Fruit fly (Drosophila melanogaster): ENCODE data around the gene Las.

Las gene

DNA sequence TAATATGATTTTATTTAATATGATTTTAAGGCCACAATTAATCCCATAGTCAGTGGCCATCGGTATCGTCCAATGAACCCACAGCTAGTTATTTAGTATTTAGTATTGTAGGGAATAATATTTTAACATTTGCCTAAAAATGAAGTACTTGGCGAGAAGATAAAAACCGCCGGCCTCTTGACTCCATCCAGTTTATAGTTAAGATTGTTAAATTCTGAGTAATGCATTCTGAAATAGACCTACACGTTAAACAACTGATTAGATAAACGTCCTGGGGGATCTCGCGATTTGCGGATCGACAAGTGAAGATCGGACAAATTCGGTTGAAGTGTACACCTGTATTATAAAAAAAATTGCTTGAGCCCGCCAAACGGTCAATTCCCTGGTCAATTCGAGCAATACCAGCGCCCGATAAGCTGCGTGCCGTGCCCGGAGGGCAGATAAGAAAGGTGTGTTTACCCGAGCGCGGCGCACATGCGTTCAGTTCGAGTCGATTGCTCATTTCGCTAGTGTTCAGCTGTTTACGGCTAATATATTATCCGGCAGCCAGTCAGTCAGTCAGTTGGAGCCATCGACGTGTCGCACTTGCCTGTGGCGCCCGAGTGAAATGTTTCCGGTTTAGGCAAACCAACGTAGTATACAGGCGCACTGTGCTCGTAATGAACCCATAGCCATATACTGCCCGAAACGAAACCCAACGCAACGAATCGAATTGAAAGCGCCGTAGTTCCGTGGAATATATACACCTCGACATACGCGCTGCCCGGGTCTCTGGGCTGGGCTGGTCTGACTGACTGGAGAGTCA is 44.9 kb downstream of the Las start (continued):
- no peak for TF ChIP-seq Ssrp (tag; optimal IDR thresholded peaks at IDR 0.05)
- no peak for TF ChIP-seq gem (tag; optimal IDR thresholded peaks at IDR 0.05)
- TF ChIP-seq lov (optimal IDR thresholded peaks at IDR 0.05) = no peak
- TF ChIP-seq lov (GFP tag; IDR thresholded peaks at IDR 0.05) = no peak
- TF ChIP-seq sna (GFP tag; IDR thresholded peaks at IDR 0.05; ENCODE audit: partially characterized antibody) = no peak
- no peak for TF ChIP-seq Elba2 (GFP tag; optimal IDR thresholded peaks at IDR 0.05)
- TF ChIP-seq Med (GFP tag) = peak; percentile 69
- TF ChIP-seq CG11247 (GFP tag; IDR thresholded peaks at IDR 0.05) = no peak
- TF ChIP-seq zfh2 (GFP tag; optimal IDR thresholded peaks at IDR 0.05) = no peak
- TF ChIP-seq dmrt11E (tag; optimal IDR thresholded peaks at IDR 0.05) = no peak
- no peak for TF ChIP-seq Mes4 (GFP tag; optimal IDR thresholded peaks at IDR 0.05)
- peak; percentile 19 for TF ChIP-seq CG15514 (GFP tag; optimal IDR thresholded peaks at IDR 0.05)
- no peak for TF ChIP-seq Bteb2 (GFP tag; optimal IDR thresholded peaks at IDR 0.05)
- TF ChIP-seq CG10274 (GFP tag; optimal IDR thresholded peaks at IDR 0.05) = no peak
- TF ChIP-seq sr (GFP tag; IDR thresholded peaks at IDR 0.05) = no peak
- TF ChIP-seq CG15011 (GFP tag; optimal IDR thresholded peaks at IDR 0.05) = no peak
- TF ChIP-seq CG10565 (GFP tag; optimal IDR thresholded peaks at IDR 0.05) = no peak
- TF ChIP-seq tll (GFP tag; optimal IDR thresholded peaks at IDR 0.05) = no peak
- no peak for TF ChIP-seq CG14965 (GFP tag; optimal IDR thresholded peaks at IDR 0.05; ENCODE audit: borderline replicate concordance)
- peak; percentile 51 for TF ChIP-seq CG18599 (GFP tag; optimal IDR thresholded peaks at IDR 0.05)
- peak; percentile 6 for TF ChIP-seq CG15601 (tag; optimal IDR thresholded peaks at IDR 0.05)
- no peak for TF ChIP-seq CG16863 (GFP tag; optimal IDR thresholded peaks at IDR 0.05)
- no peak for TF ChIP-seq HLHmδ (GFP tag; optimal IDR thresholded peaks at IDR 0.05)
- no peak for TF ChIP-seq CG15269 (tag; optimal IDR thresholded peaks at IDR 0.05)
- no peak for TF ChIP-seq toy (GFP tag; IDR thresholded peaks at IDR 0.05)
- TF ChIP-seq NC2β (GFP tag; optimal IDR thresholded peaks at IDR 0.05) = no peak
- no peak for TF ChIP-seq tgo (GFP tag; IDR thresholded peaks at IDR 0.05)
- no peak for TF ChIP-seq NC2α (GFP tag; optimal IDR thresholded peaks at IDR 0.05)
- peak; percentile 13 for TF ChIP-seq CrebB (tag; optimal IDR thresholded peaks at IDR 0.05)
- no peak for TF ChIP-seq CG10462 (GFP tag; optimal IDR thresholded peaks at IDR 0.05)
- no peak for TF ChIP-seq Sox102F (GFP tag; optimal IDR thresholded peaks at IDR 0.05)
- no peak for TF ChIP-seq CG11695 (GFP tag; IDR thresholded peaks at IDR 0.05)
- TF ChIP-seq org-1 (GFP tag; optimal IDR thresholded peaks at IDR 0.05) = no peak
- TF ChIP-seq CG34376 (GFP tag; optimal IDR thresholded peaks at IDR 0.05) = peak; percentile 67
- no peak for TF ChIP-seq rib (GFP tag; IDR thresholded peaks at IDR 0.05)
- 0 out of 4 replicates have a peak, but pooled peaks have one; percentile 41 for TF ChIP-seq chinmo (GFP tag; IDR thresholded peaks at IDR 0.05; ENCODE audit: partially characterized antibody)
- TF ChIP-seq Adf1 (GFP tag; IDR thresholded peaks at IDR 0.05) = no peak; the same call in 1 of the 2 replicates
- no peak for TF ChIP-seq Dip3 (GFP tag; optimal IDR thresholded peaks at IDR 0.05)
- TF ChIP-seq CG2129 (GFP tag; IDR thresholded peaks at IDR 0.05; ENCODE audit: partially characterized antibody) = no peak
- no peak for TF ChIP-seq CG2875 (GFP tag; optimal IDR thresholded peaks at IDR 0.05)
- TF ChIP-seq dysf (GFP tag; IDR thresholded peaks at IDR 0.05) = 0 out of 3 replicates have a peak, but pooled peaks have one; percentile 28
- TF ChIP-seq Hr51 (GFP tag; optimal IDR thresholded peaks at IDR 0.05) = no peak
- TF ChIP-seq PHDP (tag; optimal IDR thresholded peaks at IDR 0.05) = no peak
- TF ChIP-seq CG31441 (GFP tag; IDR thresholded peaks at IDR 0.05) = no peak
- TF ChIP-seq CG30403 (GFP tag; optimal IDR thresholded peaks at IDR 0.05) = no peak
- TF ChIP-seq CG18011 (GFP tag; optimal IDR thresholded peaks at IDR 0.05) = no peak
- no peak for TF ChIP-seq CG6765 (GFP tag; optimal IDR thresholded peaks at IDR 0.05)
- TF ChIP-seq luna (GFP tag; optimal IDR thresholded peaks at IDR 0.05) = no peak
- TF ChIP-seq CG14441 (GFP tag; IDR thresholded peaks at IDR 0.05) = no peak

Measured in whole organism, embryonic.